Worm (Caenorhabditis elegans) whole organism, L1 larva: ENCODE results near the gene F08H9.4.

Source experiments
- zag-1 ChIP-seq: fragments of 150-350 bp; optimal IDR thresholded peaks from 2 replicates; lab custom pipeline; 2014; ENCODE audit warnings: missing biosample characterization, missing genetic modification characterization
- ztf-4 ChIP-seq: fragments of 150-350 bp; optimal IDR thresholded peaks from 2 replicates; lab custom pipeline; 2014; ENCODE audit warnings: missing biosample characterization, missing genetic modification characterization

DNA sequence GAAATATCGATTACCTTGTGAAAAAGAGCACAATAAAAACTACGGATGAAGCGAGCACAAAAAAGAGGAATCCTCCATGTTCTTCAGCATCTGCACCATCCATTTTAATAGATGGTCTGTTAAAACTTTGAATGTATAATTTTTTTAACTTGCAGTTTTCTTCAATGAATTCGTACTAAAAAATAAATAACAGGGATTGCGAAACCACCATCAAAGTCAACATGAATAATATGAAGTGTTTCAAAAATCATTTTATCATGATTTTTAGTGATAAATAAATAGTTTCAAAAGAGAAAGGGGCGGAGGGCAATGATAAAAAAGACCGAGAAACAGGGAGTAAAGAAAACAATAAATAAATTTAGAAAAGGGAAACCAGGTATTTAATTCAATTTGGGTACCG lies 42.9 kb downstream of the F08H9.4 start, which contains the start of gene dhs-22:
- no peak for TF ChIP-seq ztf-4
- TF ChIP-seq zag-1 (tag; lab: Kevin White, UChicago): no peak
